Worm (Caenorhabditis elegans): Measurements from ENCODE around the gene eif-2Bepsilon.
A peak's percentile ranks its signal among the peaks of the same experiment; 100 is the strongest.

eif-2Bepsilon gene

DNA sequence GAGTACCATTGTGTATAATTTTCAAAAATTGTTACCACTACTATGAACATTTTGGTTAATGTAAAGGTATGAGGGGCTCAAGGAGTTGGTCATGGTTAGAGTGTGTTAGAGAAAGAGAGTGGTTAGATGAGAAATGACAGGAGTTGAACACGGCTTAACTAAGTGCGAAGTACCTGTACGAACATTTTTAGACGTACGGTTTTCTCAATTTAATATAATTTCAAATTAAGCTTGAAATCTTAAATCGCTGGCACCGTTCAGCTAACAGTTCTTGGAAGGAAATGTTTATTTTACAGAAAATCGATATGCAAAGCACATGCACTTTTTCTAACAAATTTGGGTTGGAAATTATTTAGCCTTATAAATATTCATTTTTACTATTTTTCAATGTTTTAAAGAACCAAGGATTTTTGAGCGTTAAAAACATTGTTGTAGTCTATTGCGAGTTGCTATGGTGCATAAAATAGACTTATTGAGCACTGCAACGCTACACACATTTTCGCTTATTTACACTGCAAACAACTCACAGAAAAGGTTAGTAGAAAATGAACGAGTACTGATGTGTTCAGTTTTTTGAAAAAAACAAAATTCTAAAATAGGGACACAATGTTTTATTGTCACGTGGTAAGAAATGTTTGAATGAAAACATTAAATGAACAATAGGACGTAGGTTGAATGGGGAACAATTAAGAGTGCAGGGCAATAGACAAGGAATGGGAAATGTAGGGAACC lies 40.1 kb downstream of the eif-2Bepsilon start, which contains the start of gene sphk-1:
TSS of gene sphk-1 (minus strand) at position 51 of the 732 bp plus-strand sequence.
- TF ChIP-seq ztf-11 (tag; optimal IDR thresholded peaks at IDR 0.05) (no peak), pha-4 (tag; optimal IDR thresholded peaks at IDR 0.05) (peak; percentile 52)

DNA sequence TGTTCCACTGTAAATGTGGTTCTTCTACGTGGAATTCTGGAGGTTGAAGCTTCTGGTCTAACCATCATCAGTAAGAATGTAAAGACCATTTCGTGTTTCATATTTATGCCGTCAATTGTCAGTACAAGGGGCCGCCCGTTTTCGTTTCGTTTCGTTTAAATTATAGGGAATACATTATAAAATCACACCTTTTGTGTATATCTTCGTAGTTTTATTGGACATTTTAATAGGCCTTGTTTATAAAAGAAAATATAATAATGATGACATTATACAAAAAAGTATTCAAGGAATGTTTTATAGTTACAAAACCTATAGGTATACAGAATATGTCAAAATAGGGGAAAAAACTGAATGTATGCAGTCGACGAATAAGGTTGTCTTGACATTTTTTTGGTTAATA lies 42.1 kb downstream of the eif-2Bepsilon start, which contains the start of gene ceh-7:
TSS of gene ceh-7 (minus strand) at position 101 of the 400 bp plus-strand sequence.
- TF ChIP-seq nhr-12 (tag; optimal IDR thresholded peaks at IDR 0.05): no peak
- TF ChIP-seq blmp-1 (tag; optimal IDR thresholded peaks at IDR 0.05): no peak
- TF ChIP-seq lin-32 (GFP tag; optimal IDR thresholded peaks at IDR 0.05): no peak
- TF ChIP-seq cnd-1 (tag; optimal IDR thresholded peaks at IDR 0.05): no peak
- no peak for TF ChIP-seq hlh-1 (tag; optimal IDR thresholded peaks at IDR 0.05)
- TF ChIP-seq elt-3 (tag; optimal IDR thresholded peaks at IDR 0.05): no peak
- TF ChIP-seq bed-3 (GFP tag; optimal IDR thresholded peaks at IDR 0.05): no peak

DNA sequence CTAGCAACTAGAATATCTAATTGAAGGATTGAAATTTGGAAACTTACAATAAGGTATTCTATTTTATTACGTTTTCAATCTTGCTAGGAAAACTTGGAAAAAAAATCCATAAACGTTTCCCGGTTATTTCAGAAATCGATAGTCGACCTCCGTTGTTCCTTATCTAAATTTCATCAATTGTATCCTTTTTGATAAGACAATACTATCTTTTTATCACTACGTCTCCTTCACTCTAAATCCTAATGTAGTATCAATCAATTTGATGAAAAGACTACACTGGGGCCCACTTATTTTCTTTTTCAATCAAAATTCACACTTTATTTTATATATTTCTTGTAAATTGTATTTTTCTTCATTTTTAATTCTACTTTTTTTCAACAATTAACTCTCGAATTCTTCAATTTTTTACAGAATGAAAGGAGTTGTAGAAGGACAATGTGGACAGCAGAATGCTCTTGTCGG lies 42.8 kb downstream of the eif-2Bepsilon start, which contains the start of gene prx-5:
TSS of gene prx-5 (plus strand) at position 412 of the 462 bp plus-strand sequence.
- no peak for TF ChIP-seq unc-39 (tag; optimal IDR thresholded peaks at IDR 0.05)
- TF ChIP-seq sem-2 (GFP tag; optimal IDR thresholded peaks at IDR 0.05): no peak
- no peak for TF ChIP-seq tbx-8 (GFP tag; optimal IDR thresholded peaks at IDR 0.05)
- TF ChIP-seq ces-1 (GFP tag; optimal IDR thresholded peaks at IDR 0.05): no peak
- no peak for TF ChIP-seq hlh-1 (tag; optimal IDR thresholded peaks at IDR 0.05)
- TF ChIP-seq blmp-1 (tag; optimal IDR thresholded peaks at IDR 0.05): no peak
- TF ChIP-seq cnd-1 (tag; optimal IDR thresholded peaks at IDR 0.05): no peak
- no peak for TF ChIP-seq mls-2 (tag; optimal IDR thresholded peaks at IDR 0.05)
- TF ChIP-seq ham-2 (GFP tag; optimal IDR thresholded peaks at IDR 0.05): no peak
- TF ChIP-seq nhr-28 (tag; optimal IDR thresholded peaks at IDR 0.05): no peak
- no peak for TF ChIP-seq nhr-12 (tag; optimal IDR thresholded peaks at IDR 0.05)
- TF ChIP-seq drap-1 (GFP tag; optimal IDR thresholded peaks at IDR 0.05): no peak
- TF ChIP-seq unc-120 (tag; optimal IDR thresholded peaks at IDR 0.05; ENCODE audit: poor library complexity, severe bottlenecking): no peak
- no peak for TF ChIP-seq flh-1 (GFP tag; optimal IDR thresholded peaks at IDR 0.05)
- no peak for TF ChIP-seq nhr-76 (tag; optimal IDR thresholded peaks at IDR 0.05)
- no peak for TF ChIP-seq mab-5 (tag; optimal IDR thresholded peaks at IDR 0.05)
- TF ChIP-seq lsy-2 (tag; optimal IDR thresholded peaks at IDR 0.05): no peak
- TF ChIP-seq ceh-43 (GFP tag; optimal IDR thresholded peaks at IDR 0.05): no peak
- no peak for TF ChIP-seq lin-32 (GFP tag; optimal IDR thresholded peaks at IDR 0.05)

DNA sequence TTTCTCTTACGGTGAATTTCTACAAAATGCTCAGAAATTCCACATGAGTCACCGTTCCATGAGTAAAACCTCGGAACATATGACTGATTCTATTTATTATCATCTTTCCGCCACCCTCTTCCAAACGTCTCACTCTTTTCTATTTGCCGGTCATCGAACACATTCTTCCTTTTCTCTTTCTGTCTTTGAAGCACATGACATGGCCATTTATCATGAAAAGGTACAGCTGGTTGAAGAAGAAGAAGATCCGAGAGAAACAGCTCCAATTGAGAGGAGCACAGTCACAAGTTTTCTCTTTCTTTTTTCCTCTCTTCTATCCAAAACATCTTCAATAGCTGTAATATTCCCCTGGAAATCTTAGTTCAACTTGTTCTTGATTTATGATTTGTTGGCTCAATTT lies 45.4 kb downstream of the eif-2Bepsilon start, which contains the start of gene cup-16:
TSS of gene cup-16 (plus strand) at position 132 of the 400 bp plus-strand sequence.
- TF ChIP-seq unc-62 (GFP tag; optimal IDR thresholded peaks at IDR 0.05): peak; percentile 20
- no peak for TF ChIP-seq lsy-2 (tag; optimal IDR thresholded peaks at IDR 0.05)
- TF ChIP-seq M03D4.4 (tag; optimal IDR thresholded peaks at IDR 0.05): no peak
- TF ChIP-seq elt-3 (tag; optimal IDR thresholded peaks at IDR 0.05): no peak
- peak; percentile 35 for TF ChIP-seq hlh-1 (tag; optimal IDR thresholded peaks at IDR 0.05)
- TF ChIP-seq mep-1 (tag; optimal IDR thresholded peaks at IDR 0.05): no peak
- TF ChIP-seq blmp-1 (tag; optimal IDR thresholded peaks at IDR 0.05): no peak
- no peak for TF ChIP-seq drap-1 (GFP tag; optimal IDR thresholded peaks at IDR 0.05)
- peak; percentile 3 for TF ChIP-seq unc-120 (tag; optimal IDR thresholded peaks at IDR 0.05; ENCODE audit: poor library complexity, severe bottlenecking)

DNA sequence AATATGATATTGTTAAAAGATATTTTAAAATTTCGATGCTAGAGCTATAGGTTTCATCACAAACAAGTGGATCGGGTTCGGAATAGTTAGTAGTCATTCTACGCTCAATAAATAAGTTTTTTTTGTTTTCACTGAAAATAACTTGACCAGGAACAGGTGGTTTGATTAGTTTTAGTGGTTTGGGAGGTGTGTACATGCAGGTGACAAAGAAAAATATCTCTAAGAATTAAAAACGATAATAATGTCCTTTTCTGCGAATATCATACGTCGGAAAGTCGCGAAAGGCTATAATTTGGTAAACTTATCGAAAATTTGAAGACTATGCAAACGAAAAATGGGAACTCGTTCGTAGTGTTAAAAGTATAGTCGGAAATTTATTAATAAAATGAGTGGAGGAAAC lies 48.6 kb downstream of the eif-2Bepsilon start, which contains the start of gene srg-15:
TSS of gene srg-15 (minus strand) at position 101 of the 400 bp plus-strand sequence.
- TF ChIP-seq ham-2 (GFP tag; optimal IDR thresholded peaks at IDR 0.05): no peak

All from whole organism, mixed stage, embryonic.